Fruit fly (Drosophila melanogaster): ENCODE data around the gene RpL3.

The RpL3 gene

DNA sequence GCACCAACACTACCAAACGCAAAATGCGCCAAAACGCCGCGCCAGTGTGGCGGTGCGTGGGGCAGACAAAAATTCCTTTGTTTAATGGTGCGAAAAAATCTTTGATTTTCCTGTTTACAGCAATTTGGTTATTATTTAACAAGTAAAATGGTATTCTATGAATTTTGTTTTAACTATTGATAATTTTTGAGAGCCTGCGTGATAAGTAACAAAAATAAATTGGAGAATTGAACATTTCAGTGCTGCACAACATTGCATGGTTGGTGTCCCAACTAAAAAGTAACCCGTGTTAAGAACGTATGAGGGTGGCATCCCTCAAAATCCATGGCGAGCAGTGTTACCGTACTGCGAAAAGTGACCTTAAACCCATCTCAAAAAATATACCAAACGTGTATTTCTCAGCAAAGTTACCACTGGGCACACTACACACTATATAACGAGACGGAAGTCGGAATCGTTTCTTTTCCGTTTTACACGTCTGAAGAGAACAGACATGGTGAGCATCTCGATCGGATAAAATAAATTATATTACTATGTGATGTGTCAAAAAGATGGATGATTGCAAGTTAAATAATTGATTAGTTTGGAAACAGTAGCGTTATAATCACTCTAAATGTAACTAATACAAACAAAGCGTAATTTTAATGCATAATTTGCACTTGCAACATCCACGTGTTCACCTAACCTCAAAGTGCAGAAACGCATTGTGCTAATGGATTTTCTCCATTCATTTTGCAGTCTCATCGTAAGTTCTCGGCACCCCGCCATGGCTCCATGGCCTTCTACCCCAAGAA lies at the start of gene RpL3, which contains the start of gene CG6693:
Gene RpL3 (plus strand): TSS at position 458 of the 794 bp plus-strand sequence.
Gene CG6693 (minus strand): TSS at position 203 of the 794 bp plus-strand sequence.
- peak; percentile 58 for TF ChIP-seq amos (GFP tag; IDR thresholded peaks at IDR 0.05; ENCODE audit: partially characterized antibody)
- TF ChIP-seq Rfx (GFP tag; IDR thresholded peaks at IDR 0.05), result peak; percentile 82
- TF ChIP-seq fd96Cb (tag; optimal IDR thresholded peaks at IDR 0.05), result peak; percentile 51
- TF ChIP-seq CG15514 (GFP tag; optimal IDR thresholded peaks at IDR 0.05), result peak; percentile 87
- TF ChIP-seq klu (GFP tag; IDR thresholded peaks at IDR 0.05), result no peak
- peak; percentile 61 for TF ChIP-seq BEAF-32 (GFP tag; optimal IDR thresholded peaks at IDR 0.05)
- peak; percentile 78 for TF ChIP-seq CG17361 (GFP tag; IDR thresholded peaks at IDR 0.05)
- TF ChIP-seq H2.0 (GFP tag; IDR thresholded peaks at IDR 0.05), result peak; percentile 47
- TF ChIP-seq CG18476 (GFP tag; optimal IDR thresholded peaks at IDR 0.05), result peak; percentile 22
- TF ChIP-seq slou (GFP tag; optimal IDR thresholded peaks at IDR 0.05), result peak; percentile 56
- TF ChIP-seq Lpt (GFP tag; optimal IDR thresholded peaks at IDR 0.05), result no peak
- TF ChIP-seq CG7357 (GFP tag; IDR thresholded peaks at IDR 0.05), result 0 out of 3 replicates have a peak, but pooled peaks have one; percentile 24
- TF ChIP-seq gsb (GFP tag; IDR thresholded peaks at IDR 0.05), result peak; percentile 47; the same call in 1 of the 2 replicates
- peak; percentile 56 for TF ChIP-seq CG7556 (GFP tag; optimal IDR thresholded peaks at IDR 0.05)
- peak; percentile 82 for TF ChIP-seq CG10543 (GFP tag; optimal IDR thresholded peaks at IDR 0.05)
- TF ChIP-seq Awh (GFP tag; IDR thresholded peaks at IDR 0.05), result peak; percentile 84; the same call in 1 of the 2 replicates
- TF ChIP-seq ERR (GFP tag; optimal IDR thresholded peaks at IDR 0.05), result peak; percentile 47
- TF ChIP-seq CG8944 (GFP tag; optimal IDR thresholded peaks at IDR 0.05), result peak; percentile 4
- peak; percentile 44 for TF ChIP-seq Dip3 (GFP tag; optimal IDR thresholded peaks at IDR 0.05)
- peak; percentile 97 for TF ChIP-seq CG7928 (GFP tag; optimal IDR thresholded peaks at IDR 0.05)
- peak; percentile 86 for TF ChIP-seq Max (GFP tag; optimal IDR thresholded peaks at IDR 0.05)
- TF ChIP-seq CG8281 (tag; optimal IDR thresholded peaks at IDR 0.05), result peak; percentile 30
- peak; percentile 52 for TF ChIP-seq CG1647 (GFP tag; optimal IDR thresholded peaks at IDR 0.05)
- TF ChIP-seq ash1 (GFP tag; optimal IDR thresholded peaks at IDR 0.05), result peak; percentile 83
- no peak for TF ChIP-seq Ravus (GFP tag; IDR thresholded peaks at IDR 0.05)
- peak; percentile 98 for TF ChIP-seq Ets97D (GFP tag; optimal IDR thresholded peaks at IDR 0.05)
- peak; percentile 87 for TF ChIP-seq pita (GFP tag; optimal IDR thresholded peaks at IDR 0.05)
- peak; percentile 79 for TF ChIP-seq Dp (GFP tag; optimal IDR thresholded peaks at IDR 0.05)
- TF ChIP-seq TFAM (GFP tag; optimal IDR thresholded peaks at IDR 0.05), result no peak
- no peak; the same call in 2 of the 3 replicates for TF ChIP-seq CG11560 (tag; IDR thresholded peaks at IDR 0.05)
- peak in 1 of 2 experiments; percentile 34 for TF ChIP-seq crp (GFP tag; optimal IDR thresholded peaks at IDR 0.05)
- peak; percentile 39 for TF ChIP-seq CG7745 (tag; optimal IDR thresholded peaks at IDR 0.05)
- peak; percentile 64 for TF ChIP-seq CG10979 (tag; optimal IDR thresholded peaks at IDR 0.05)
- TF ChIP-seq D19B (GFP tag; optimal IDR thresholded peaks at IDR 0.05), result peak; percentile 53
- peak; percentile 5 for TF ChIP-seq CG4282 (GFP tag; optimal IDR thresholded peaks at IDR 0.05)
- TF ChIP-seq CG18619 (GFP tag; optimal IDR thresholded peaks at IDR 0.05), result peak; percentile 80
- no peak; the same call in 1 of the 2 replicates for TF ChIP-seq crol (GFP tag; IDR thresholded peaks at IDR 0.05)
- TF ChIP-seq Atf3 (GFP tag; optimal IDR thresholded peaks at IDR 0.05), result peak; percentile 32
- TF ChIP-seq CG18011 (GFP tag; optimal IDR thresholded peaks at IDR 0.05), result peak; percentile 24
- TF ChIP-seq esg (GFP tag; conservative IDR thresholded peaks at IDR 0.05), result no peak
- TF ChIP-seq CTCF (GFP tag; optimal IDR thresholded peaks at IDR 0.05), result peak; percentile 64
- peak; percentile 62 for TF ChIP-seq her (GFP tag; optimal IDR thresholded peaks at IDR 0.05)
- peak; percentile 44 for TF ChIP-seq CoRest (tag; optimal IDR thresholded peaks at IDR 0.05)
- TF ChIP-seq fru (optimal IDR thresholded peaks at IDR 0.05), result no peak
- TF ChIP-seq ab (GFP tag; optimal IDR thresholded peaks at IDR 0.05), result peak; percentile 38
- peak; percentile 55 for TF ChIP-seq CHES-1-like (GFP tag; optimal IDR thresholded peaks at IDR 0.05)
- no peak for TF ChIP-seq ham (GFP tag; IDR thresholded peaks at IDR 0.05)
- peak; percentile 21 for TF ChIP-seq CG1602 (GFP tag; optimal IDR thresholded peaks at IDR 0.05)
- peak; percentile 51; the same call in 1 of the 2 replicates for TF ChIP-seq Bgb (GFP tag; IDR thresholded peaks at IDR 0.05; ENCODE audit: partially characterized antibody)
- peak; percentile 82 for TF ChIP-seq E2f2 (GFP tag; IDR thresholded peaks at IDR 0.05)
